Worm (Caenorhabditis elegans) whole organism, midembryonic: ENCODE measurements around the gene zag-1.

ENCODE experiments used
- T22C8.4 ChIP-seq: fragments of 200-800 bp; sonication (Bioruptor generic); IDR thresholded peaks from 2 replicates; pipeline ENCODE4 v1.3.6; 2022; ENCODE audit warnings: missing genetic modification characterization, missing compliant biosample characterization
- cog-1 ChIP-seq: sonication (generic microtip); optimal IDR thresholded peaks from 2 replicates; lab custom pipeline; 2016; ENCODE audit warnings: missing genetic modification characterization, missing compliant biosample characterization
- flt-1 ChIP-seq: fragments of 200-800 bp; sonication (Bioruptor generic); IDR thresholded peaks from 2 replicates; pipeline ENCODE4 v1.3.6; 2022; ENCODE audit warnings: missing genetic modification characterization, missing compliant biosample characterization
- klf-2 ChIP-seq: fragments of 200-800 bp; sonication (Bioruptor generic); conservative IDR thresholded peaks from 2 replicates; pipeline ENCODE4 v1.3.6; 2022; ENCODE audit warnings: missing genetic modification reagents, missing genetic modification characterization, missing compliant biosample characterization
- med-1 ChIP-seq: sonication (generic microtip); optimal IDR thresholded peaks from 2 replicates; lab custom pipeline; 2017; ENCODE audit warnings: missing genetic modification characterization, mild to moderate bottlenecking, missing compliant biosample characterization, antibody characterized with exemption, missing genetic modification reagents; ENCODE audit not compliant: insufficient read depth
- ref-1 ChIP-seq: fragments of 200-800 bp; sonication (Bioruptor generic); conservative IDR thresholded peaks from 2 replicates; pipeline ENCODE4 v1.3.6; 2022; ENCODE audit warnings: missing genetic modification reagents, missing genetic modification characterization, missing compliant biosample characterization
- tab-1 ChIP-seq: fragments of 200-800 bp; sonication (Bioruptor generic); IDR thresholded peaks from 2 replicates; pipeline ENCODE4 v1.3.6; 2022; ENCODE audit warnings: missing genetic modification characterization, missing compliant biosample characterization
- ztf-23 ChIP-seq: fragments of 200-800 bp; sonication (Bioruptor generic); IDR thresholded peaks from 2 replicates; pipeline ENCODE4 v1.3.6; 2022; ENCODE audit warnings: missing genetic modification reagents, missing genetic modification characterization, missing compliant biosample characterization
- ztf-29 ChIP-seq: fragments of 200-800 bp; sonication (Bioruptor generic); IDR thresholded peaks from 2 replicates; pipeline ENCODE4 v1.3.6; 2022; ENCODE audit warnings: missing genetic modification reagents, missing genetic modification characterization, missing compliant biosample characterization

The zag-1 gene

DNA sequence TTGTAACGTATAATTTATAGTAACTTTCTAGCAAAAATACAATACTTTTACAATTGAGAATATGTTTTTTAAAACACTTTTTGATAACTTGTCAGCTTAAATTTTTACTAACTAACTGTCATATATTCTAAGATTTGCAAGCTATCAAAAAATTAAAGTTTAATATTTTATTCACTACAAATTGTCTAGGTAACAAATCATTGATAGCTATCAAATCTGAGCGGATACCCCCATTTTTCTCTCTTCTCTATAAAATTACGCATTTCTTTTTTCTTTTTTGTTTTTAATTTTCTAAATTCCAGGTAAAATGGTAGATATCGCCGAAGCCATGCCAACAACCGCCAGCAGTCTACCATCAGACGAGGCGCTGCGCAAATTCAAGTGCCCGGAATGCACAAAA lies at the start of gene zag-1:
Gene zag-1, plus strand, starts transcription at position 301 of the 400 bp plus-strand sequence.
- TF ChIP-seq tab-1 (GFP tag; lab: Robert Waterston, UW) (no peak), ztf-29 (no peak), cog-1 (tag; lab: Kevin White, UChicago) (no peak), flt-1 (GFP tag; lab: Robert Waterston, UW) (0 out of 2 replicates have a peak, but pooled peaks have one; percentile 14)

DNA sequence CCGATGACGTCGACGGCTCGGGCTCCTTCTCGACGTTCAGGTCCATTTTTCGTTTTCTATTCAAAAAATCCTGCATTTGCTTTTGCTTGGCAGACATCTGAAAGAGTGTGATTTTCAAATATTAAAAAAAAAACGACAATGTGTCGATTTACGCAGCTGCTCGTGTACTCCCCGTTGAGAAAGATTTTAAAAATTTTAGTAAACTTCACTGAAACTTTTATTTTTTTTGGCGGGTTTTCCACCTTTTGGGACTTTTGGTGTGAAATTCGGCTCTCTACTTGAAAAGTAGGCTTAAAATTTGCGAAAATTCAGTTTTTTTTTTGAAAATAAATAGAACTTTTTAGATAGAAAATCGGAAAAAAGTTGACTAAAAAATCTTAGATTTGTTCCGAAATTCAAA lies 48.6 kb upstream of the zag-1 start, which contains the start of gene M02B7.7:
Gene M02B7.7, minus strand, starts transcription at position 101 of the 400 bp plus-strand sequence.
- no peak for TF ChIP-seq klf-2 (GFP tag; lab: Robert Waterston, UW)
- no peak for TF ChIP-seq med-1 (GFP tag; lab: Kevin White, UChicago)
- TF ChIP-seq cog-1 (tag; lab: Kevin White, UChicago) = no peak
- TF ChIP-seq ztf-23 (GFP tag; lab: Robert Waterston, UW) = no peak
- TF ChIP-seq tab-1 (GFP tag; lab: Robert Waterston, UW) = no peak
- TF ChIP-seq flt-1 (GFP tag; lab: Robert Waterston, UW) = no peak
- no peak for TF ChIP-seq ref-1 (GFP tag; lab: Robert Waterston, UW)
- no peak for TF ChIP-seq T22C8.4
- no peak for TF ChIP-seq ztf-29

DNA sequence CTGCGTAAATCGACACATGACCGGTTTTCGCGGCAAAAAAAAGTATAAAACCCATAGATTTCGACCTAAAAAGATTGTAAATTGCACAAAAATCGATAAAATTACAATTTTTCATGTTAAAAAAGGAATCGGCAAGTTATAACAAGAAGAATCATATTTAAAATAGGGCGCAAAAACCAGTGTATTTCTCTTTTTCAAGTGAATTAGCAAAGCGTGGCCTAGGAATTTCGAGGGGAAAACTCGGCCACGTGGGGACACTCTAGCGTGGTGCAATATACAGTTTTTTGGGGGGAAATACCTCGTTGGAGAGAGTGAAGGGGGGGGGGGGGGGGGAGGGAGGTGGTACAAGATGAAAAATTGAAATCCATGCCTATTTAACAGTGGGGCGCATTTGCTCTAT lies 48.1 kb upstream of the zag-1 start:
- TF ChIP-seq med-1 (GFP tag; lab: Kevin White, UChicago) (no peak), ztf-29 (no peak), ztf-23 (GFP tag; lab: Robert Waterston, UW) (0 out of 2 replicates have a peak, but pooled peaks have one; percentile 7), flt-1 (GFP tag; lab: Robert Waterston, UW) (no peak), tab-1 (GFP tag; lab: Robert Waterston, UW) (no peak)

DNA sequence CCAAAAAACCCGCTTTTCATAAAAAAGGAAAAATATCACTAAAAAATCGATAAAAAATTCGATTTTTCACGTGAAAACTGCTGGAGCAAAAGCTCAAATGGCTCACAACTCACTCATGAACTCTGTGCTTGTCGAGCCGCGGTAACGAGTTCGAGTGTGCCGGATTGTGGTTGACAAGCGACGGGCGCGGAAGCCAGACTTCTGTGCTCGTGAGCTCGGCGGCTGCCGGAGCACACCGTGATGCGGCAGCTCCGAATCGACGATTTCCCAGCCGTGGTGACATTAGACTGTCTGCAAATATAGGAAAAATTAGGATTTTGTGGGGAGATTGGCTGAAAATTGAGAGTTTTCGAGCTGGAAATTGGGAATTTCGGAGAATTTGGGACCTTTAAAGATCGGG lies 42.8 kb upstream of the zag-1 start:
- TF ChIP-seq ref-1 (GFP tag; lab: Robert Waterston, UW) (no peak), tab-1 (GFP tag; lab: Robert Waterston, UW) (0 out of 2 replicates have a peak, but pooled peaks have one; percentile 32)

DNA sequence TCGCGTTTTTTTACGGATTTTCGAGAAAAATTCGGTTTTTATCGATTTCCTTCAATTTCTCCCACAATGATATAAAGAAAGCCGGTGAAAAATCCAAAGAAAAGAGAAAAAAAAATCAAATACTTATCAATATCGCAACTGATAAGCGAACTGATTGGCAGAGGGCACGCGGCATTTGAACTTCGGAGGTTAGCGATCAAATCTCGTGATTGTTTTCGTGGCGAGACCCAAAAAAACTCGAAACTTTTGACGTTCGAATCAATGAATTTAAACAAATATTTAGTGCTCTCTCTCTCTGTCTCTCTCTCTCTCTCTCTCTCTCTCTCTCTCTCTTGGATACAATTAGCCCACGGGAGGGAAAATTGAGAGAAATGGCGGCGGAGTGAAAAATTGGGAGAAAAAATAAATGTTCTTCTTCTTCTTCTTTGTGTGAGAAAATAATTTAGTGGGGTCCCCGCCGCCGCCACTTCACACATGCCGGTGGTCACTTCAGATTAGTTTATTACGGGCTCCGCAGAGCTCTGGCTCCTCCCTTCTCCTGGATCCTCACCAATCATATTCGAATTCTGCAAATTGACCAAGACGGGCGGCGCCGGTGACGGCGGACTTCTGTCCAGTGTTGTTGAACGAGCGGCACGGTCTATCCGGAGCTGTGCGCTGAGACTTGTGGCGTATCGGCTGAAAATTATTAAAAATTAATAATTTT lies 40.9 kb upstream of the zag-1 start:
- no peak for TF ChIP-seq med-1 (GFP tag; lab: Kevin White, UChicago)
- TF ChIP-seq klf-2 (GFP tag; lab: Robert Waterston, UW) = no peak
- TF ChIP-seq T22C8.4 = no peak
- no peak for TF ChIP-seq flt-1 (GFP tag; lab: Robert Waterston, UW)

DNA sequence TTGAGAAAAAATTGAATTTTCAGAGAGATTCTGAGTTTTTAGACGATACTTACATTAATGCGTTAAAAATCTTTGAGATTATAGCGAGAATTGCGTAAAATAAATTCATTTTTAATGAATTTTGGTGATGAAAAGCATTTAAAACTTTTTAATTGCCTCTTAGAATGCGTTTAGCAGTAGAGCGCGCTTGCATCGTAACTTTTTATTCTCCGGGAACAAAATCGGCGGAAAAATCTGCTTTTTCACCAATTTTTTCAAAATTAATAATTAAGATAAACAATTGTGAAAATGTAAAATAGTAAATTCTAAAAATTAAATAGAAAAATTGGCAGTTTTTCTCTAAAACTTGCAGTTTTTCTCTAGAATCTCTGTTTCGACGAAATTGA lies 40.4 kb upstream of the zag-1 start:
- TF ChIP-seq ztf-23 (GFP tag; lab: Robert Waterston, UW) = no peak
- TF ChIP-seq klf-2 (GFP tag; lab: Robert Waterston, UW) = no peak
- TF ChIP-seq med-1 (GFP tag; lab: Kevin White, UChicago) = no peak
- no peak for TF ChIP-seq ref-1 (GFP tag; lab: Robert Waterston, UW)
- TF ChIP-seq cog-1 (tag; lab: Kevin White, UChicago) = no peak
- no peak for TF ChIP-seq ztf-29
- no peak for TF ChIP-seq T22C8.4
- no peak for TF ChIP-seq flt-1 (GFP tag; lab: Robert Waterston, UW)
- TF ChIP-seq tab-1 (GFP tag; lab: Robert Waterston, UW) = no peak

DNA sequence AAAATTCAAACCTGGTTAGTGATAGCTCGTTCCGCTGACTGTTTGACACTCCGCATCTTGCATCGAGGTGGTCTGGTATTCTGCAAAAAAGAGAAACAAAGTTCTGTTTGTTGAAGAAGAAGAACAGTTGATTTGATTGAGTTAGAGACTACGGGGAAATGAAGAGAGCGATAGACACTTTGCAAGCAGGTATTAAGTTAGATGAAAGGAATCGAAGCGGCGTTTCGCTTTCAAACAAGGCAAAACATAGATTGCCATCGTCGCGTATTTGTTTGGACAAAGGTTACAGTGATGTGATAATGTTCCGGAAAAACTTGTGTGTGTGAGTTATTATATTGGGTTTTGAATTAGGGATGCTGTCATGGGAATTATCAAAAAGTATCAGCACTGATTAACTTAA lies 38.4 kb upstream of the zag-1 start:
- TF ChIP-seq ztf-29 = no peak
- TF ChIP-seq T22C8.4 = no peak
- no peak for TF ChIP-seq cog-1 (tag; lab: Kevin White, UChicago)
- TF ChIP-seq ztf-23 (GFP tag; lab: Robert Waterston, UW) = no peak
- no peak for TF ChIP-seq tab-1 (GFP tag; lab: Robert Waterston, UW)
- TF ChIP-seq med-1 (GFP tag; lab: Kevin White, UChicago) = no peak
- no peak for TF ChIP-seq ref-1 (GFP tag; lab: Robert Waterston, UW)
- TF ChIP-seq klf-2 (GFP tag; lab: Robert Waterston, UW) = no peak
- TF ChIP-seq flt-1 (GFP tag; lab: Robert Waterston, UW) = no peak

DNA sequence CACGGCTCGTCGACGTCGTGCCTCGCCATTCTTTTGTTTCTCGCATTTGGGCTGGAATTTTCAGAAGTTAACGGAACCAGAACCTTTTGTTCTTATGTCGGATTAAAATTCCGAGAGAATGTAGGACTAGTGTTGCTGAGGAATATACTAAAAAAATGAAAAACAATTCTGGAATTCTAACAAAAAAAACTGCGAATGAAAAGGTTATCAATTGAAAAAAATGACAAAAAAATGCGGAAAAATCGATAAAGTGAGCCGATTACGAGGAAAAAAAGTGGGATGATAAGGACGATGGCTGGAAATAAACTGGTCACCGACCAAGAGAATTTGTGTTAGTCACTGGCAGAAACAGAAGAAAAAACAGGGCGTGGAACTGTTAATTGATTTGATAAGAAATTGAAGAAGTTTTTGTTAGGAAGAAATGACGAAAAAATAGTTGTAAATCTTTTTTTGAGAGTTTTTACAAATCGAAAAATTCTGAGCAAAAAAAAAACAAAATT lies 36.3 kb upstream of the zag-1 start, which contains the start of gene bris-1:
Gene bris-1, minus strand, starts transcription at position 51 of the 500 bp plus-strand sequence.
- no peak for TF ChIP-seq med-1 (GFP tag; lab: Kevin White, UChicago)
- TF ChIP-seq ztf-23 (GFP tag; lab: Robert Waterston, UW) = no peak
- TF ChIP-seq flt-1 (GFP tag; lab: Robert Waterston, UW) = no peak
- no peak for TF ChIP-seq cog-1 (tag; lab: Kevin White, UChicago)
- TF ChIP-seq ref-1 (GFP tag; lab: Robert Waterston, UW) = no peak
- TF ChIP-seq tab-1 (GFP tag; lab: Robert Waterston, UW) = no peak
- no peak for TF ChIP-seq klf-2 (GFP tag; lab: Robert Waterston, UW)
- no peak for TF ChIP-seq T22C8.4
- TF ChIP-seq ztf-29 = no peak

DNA sequence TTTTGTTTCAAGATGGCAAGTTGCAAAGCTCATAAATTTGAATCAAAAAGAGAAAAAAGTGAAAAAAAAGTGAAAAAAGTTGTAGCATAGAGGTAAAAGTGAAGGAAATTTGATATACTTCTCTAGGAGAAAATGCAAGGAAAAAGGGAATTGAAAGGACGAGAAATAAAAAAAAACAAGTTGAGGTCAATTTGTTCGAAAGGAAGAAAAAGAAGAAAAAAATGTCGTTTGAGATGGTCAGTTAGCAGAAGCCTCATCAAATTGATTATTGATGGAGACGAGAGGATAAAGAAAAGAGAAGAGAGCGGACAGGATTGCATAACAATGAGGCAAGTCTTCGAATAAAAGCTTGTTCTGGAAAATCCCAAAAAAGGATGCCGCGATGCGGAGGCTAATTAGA lies 35.5 kb upstream of the zag-1 start:
- TF ChIP-seq flt-1 (GFP tag; lab: Robert Waterston, UW) (no peak), klf-2 (GFP tag; lab: Robert Waterston, UW) (no peak), T22C8.4 (no peak), cog-1 (tag; lab: Kevin White, UChicago) (no peak), med-1 (GFP tag; lab: Kevin White, UChicago) (no peak), tab-1 (GFP tag; lab: Robert Waterston, UW) (no peak), ref-1 (GFP tag; lab: Robert Waterston, UW) (no peak), ztf-29 (no peak), ztf-23 (GFP tag; lab: Robert Waterston, UW) (no peak)
